Worm (Caenorhabditis elegans) whole organism, late embryonic: Measurements from ENCODE around the gene trx-3.

Source experiments
- ceh-31 ChIP-seq: sonication (generic microtip); optimal IDR thresholded peaks from 2 replicates; lab custom pipeline; 2016; ENCODE audit warnings: missing genetic modification characterization, missing compliant biosample characterization
- ceh-45 ChIP-seq: fragments of 200-800 bp; sonication (Bioruptor generic); IDR thresholded peaks from 2 replicates; pipeline ENCODE4 v1.3.6; 2022; ENCODE audit warnings: missing genetic modification reagents, missing genetic modification characterization, missing compliant biosample characterization
- ceh-48 ChIP-seq: sonication (generic microtip); optimal IDR thresholded peaks from 2 replicates; lab custom pipeline; 2016; ENCODE audit warnings: missing genetic modification characterization, inconsistent platforms, missing compliant biosample characterization
- fax-1 ChIP-seq: sonication (generic microtip); optimal IDR thresholded peaks from 2 replicates; lab custom pipeline; 2016; ENCODE audit warnings: missing genotype, missing genetic modification characterization, missing compliant biosample characterization
- gmeb-2 ChIP-seq: sonication (generic microtip); optimal IDR thresholded peaks from 2 replicates; lab custom pipeline; 2016; ENCODE audit warnings: missing genetic modification characterization, inconsistent platforms, missing compliant biosample characterization
- nfya-1 ChIP-seq: sonication (generic microtip); optimal IDR thresholded peaks from 2 replicates; lab custom pipeline; 2017; ENCODE audit warnings: missing genetic modification characterization, mild to moderate bottlenecking, missing compliant biosample characterization, antibody characterized with exemption, moderate library complexity
- pha-4 ChIP-seq: fragments of 150-350 bp; optimal IDR thresholded peaks from 2 replicates; lab custom pipeline; 2018; ENCODE audit warnings: missing biosample characterization, missing genetic modification reagents, missing genetic modification characterization
- sox-4 ChIP-seq: sonication (generic microtip); optimal IDR thresholded peaks from 2 replicates; lab custom pipeline; 2017; ENCODE audit warnings: mild to moderate bottlenecking, missing genetic modification characterization, inconsistent platforms, missing compliant biosample characterization
- unc-3 ChIP-seq, 2 experiments: fragments of 200-800 bp in 1 of 2; sonication (Bioruptor generic) in 1 of 2; sonication (generic microtip) in 1 of 2; conservative IDR thresholded peaks in 1 of 2; optimal IDR thresholded peaks in 1 of 2; 2 replicates each; pipeline versions ENCODE4 v1.3.6 to Lab custom; 2016 to 2022; ENCODE audit warnings: missing compliant biosample characterization in 2 of 2, missing genetic modification characterization in 2 of 2, missing genetic modification reagents in 1 of 2
- unc-86 ChIP-seq: sonication (generic microtip); optimal IDR thresholded peaks from 2 replicates; lab custom pipeline; 2016; ENCODE audit warnings: missing genetic modification characterization, missing compliant biosample characterization

ce11 chrIV:4524943-4525342 lies 38.1 kb downstream of the trx-3 start, which contains the start of gene ZK180.6:
- TF ChIP-seq nfya-1 (tag; lab: Kevin White, UChicago) (no peak), gmeb-2 (no peak), unc-3 (GFP tag; conservative IDR thresholded peaks at IDR 0.05; lab: Robert Waterston, UW) (no peak), unc-3 (tag; optimal IDR thresholded peaks at IDR 0.05; lab: Kevin White, UChicago) (no peak), fax-1 (tag; lab: Kevin White, UChicago) (no peak), ceh-48 (tag; lab: Kevin White, UChicago) (no peak), ceh-31 (tag; lab: Kevin White, UChicago) (no peak), unc-86 (no peak), sox-4 (tag; lab: Kevin White, UChicago) (no peak), pha-4 (tag; lab: Kevin White, UChicago) (no peak), ceh-45 (no peak)
